Worm (Caenorhabditis elegans) whole organism, young adult: ENCODE data around the gene usip-1.

Experiments used
- Y56A3A.18 ChIP-seq: fragments of 200-800 bp; sonication (Bioruptor generic); IDR thresholded peaks from 2 replicates; pipeline ENCODE4 v1.3.6; 2022; ENCODE audit warnings: missing genetic modification reagents, missing genetic modification characterization, missing compliant biosample characterization
- Y67H2A.10 ChIP-seq: fragments of 200-800 bp; sonication (Bioruptor generic); conservative IDR thresholded peaks from 2 replicates; pipeline ENCODE4 v1.3.6; 2022; ENCODE audit warnings: missing genetic modification reagents, missing genetic modification characterization, missing compliant biosample characterization
- egrh-3 ChIP-seq: fragments of 200-800 bp; sonication (Bioruptor generic); IDR thresholded peaks from 2 replicates; pipeline ENCODE4 v1.3.6; 2022; ENCODE audit warnings: missing genetic modification reagents, missing genetic modification characterization, missing compliant biosample characterization
- hmg-20 ChIP-seq: fragments of 200-800 bp; sonication (Bioruptor generic); IDR thresholded peaks from 2 replicates; pipeline ENCODE4 v1.3.6; 2022; ENCODE audit warnings: missing genetic modification reagents, missing genetic modification characterization, missing compliant biosample characterization
- lag-1 ChIP-seq: fragments of 200-800 bp; sonication (Bioruptor generic); IDR thresholded peaks from 2 replicates; pipeline ENCODE4 v1.3.6; 2022; ENCODE audit warnings: missing genetic modification reagents, missing genetic modification characterization, missing compliant biosample characterization
- nhr-27 ChIP-seq: fragments of 200-800 bp; sonication (Bioruptor generic); optimal IDR thresholded peaks from 2 replicates; lab custom pipeline; 2018; ENCODE audit warnings: mild to moderate bottlenecking, missing genetic modification characterization, moderate library complexity, missing compliant biosample characterization
- pha-4 ChIP-seq: fragments of 150-350 bp; sonication (generic microtip); optimal IDR thresholded peaks from 2 replicates; lab custom pipeline; 2014; ENCODE audit warnings: missing biosample characterization, missing genetic modification reagents, missing genetic modification characterization

DNA sequence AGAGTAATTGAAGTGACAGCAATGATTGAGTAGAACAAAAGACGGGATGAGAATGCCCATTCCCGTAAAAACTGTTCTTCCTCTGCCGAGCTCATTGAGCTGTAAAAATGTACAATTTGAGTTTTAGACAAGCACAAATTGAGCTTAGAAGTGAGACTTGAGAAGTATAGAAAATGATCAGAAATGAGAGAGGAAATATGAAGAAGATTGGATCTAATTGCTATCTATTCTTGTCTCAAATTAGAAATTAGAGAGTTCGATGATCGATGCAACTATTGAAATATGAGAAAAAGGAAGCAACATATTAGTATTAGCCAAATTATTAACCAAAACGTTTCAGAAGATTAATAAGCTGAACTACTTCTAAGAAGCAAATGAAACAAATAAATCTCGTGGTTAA is 13.9 kb downstream of the usip-1 start, which contains the start of gene ZK863.1:
- TF ChIP-seq Y67H2A.10 (GFP tag; lab: Robert Waterston, UW) (no peak), pha-4 (tag; lab: Kevin White, UChicago) (no peak), nhr-27 (tag; lab: Kevin White, UChicago) (no peak), egrh-3 (GFP tag; lab: Robert Waterston, UW) (no peak), hmg-20 (no peak), lag-1 (no peak), Y56A3A.18 (GFP tag; lab: Robert Waterston, UW) (no peak)
